Fruit fly (Drosophila melanogaster) whole organism, wandering third instar larva: ENCODE measurements around the gene sea.
A peak's percentile ranks its signal among the peaks of the same experiment; 100 is the strongest.

ENCODE experiments used
- Abd-B ChIP-seq: fragments of >200 bp; optimal IDR thresholded peaks from 2 replicates; lab custom pipeline; 2017; ENCODE audit warnings: missing biosample characterization, missing genetic modification characterization
- CG32264 ChIP-seq: fragments of 200-800 bp; sonication (Bioruptor generic); optimal IDR thresholded peaks from 2 replicates; lab custom pipeline; 2016; ENCODE audit warnings: missing biosample characterization, missing genetic modification characterization
- CG9705 ChIP-seq: fragments of 200-800 bp; sonication (Bioruptor generic); optimal IDR thresholded peaks from 2 replicates; lab custom pipeline; 2018; ENCODE audit warnings: missing biosample characterization, mild to moderate bottlenecking, missing genetic modification characterization
- CrebA ChIP-seq: fragments of 200-800 bp; sonication (Bioruptor generic); optimal IDR thresholded peaks from 2 replicates; lab custom pipeline; 2016; ENCODE audit warnings: missing biosample characterization, mild to moderate bottlenecking, missing genetic modification characterization, borderline replicate concordance
- Dif ChIP-seq: fragments of 200-275, 200-300 bp; sonication (Bioruptor generic); optimal IDR thresholded peaks from 2 replicates; lab custom pipeline; 2018; ENCODE audit warnings: missing biosample characterization, missing genetic modification characterization; ENCODE audit not compliant: partially characterized antibody
- GATAd ChIP-seq: sonication (Bioruptor generic); optimal IDR thresholded peaks from 2 replicates; lab custom pipeline; 2016; ENCODE audit warnings: missing biosample characterization, missing genetic modification characterization
- HLH106 ChIP-seq: fragments of 200-800 bp; optimal IDR thresholded peaks from 3 replicates; lab custom pipeline; 2019; ENCODE audit warnings: missing biosample characterization, mild to moderate bottlenecking, missing genetic modification characterization, moderate library complexity
- Hnf4 ChIP-seq: fragments of 200-800 bp; sonication (Bioruptor generic); optimal IDR thresholded peaks from 2 replicates; lab custom pipeline; 2016; ENCODE audit warnings: missing biosample characterization, mild to moderate bottlenecking, missing genetic modification characterization
- Hr83 ChIP-seq: fragments of 200-300 bp; sonication (Bioruptor generic); optimal IDR thresholded peaks from 2 replicates; lab custom pipeline; 2016; ENCODE audit warnings: missing biosample characterization, mild to moderate bottlenecking, missing genetic modification characterization, moderate library complexity; ENCODE audit not compliant: poor library complexity, severe bottlenecking
- Jra ChIP-seq: sonication (Bioruptor generic); optimal IDR thresholded peaks from 2 replicates; lab custom pipeline; 2016; ENCODE audit warnings: missing biosample characterization, missing genetic modification characterization
- Myc ChIP-seq: fragments of >200 bp; optimal IDR thresholded peaks from 2 replicates; lab custom pipeline; 2017
- N ChIP-seq: fragments of >200 bp; optimal IDR thresholded peaks from 2 replicates; lab custom pipeline; 2018; ENCODE audit warnings: missing biosample characterization, missing external identifiers, missing genetic modification characterization
- OdsH ChIP-seq: fragments of 200-800 bp; sonication (Bioruptor generic); optimal IDR thresholded peaks from 2 replicates; lab custom pipeline; 2016; ENCODE audit warnings: missing biosample characterization, mild to moderate bottlenecking, missing genetic modification characterization
- Rel ChIP-seq, 2 experiments: fragments of 200-800 bp; sonication (Bioruptor generic) in 1 of 2; optimal IDR thresholded peaks; 2 replicates in 1 of 2; 3 replicates in 1 of 2; lab custom pipeline; 2016 to 2019; ENCODE audit warnings: mild to moderate bottlenecking in 2 of 2, missing biosample characterization in 2 of 2, missing genetic modification characterization in 2 of 2, moderate library complexity in 1 of 2
- Sp1 ChIP-seq: fragments of 200-800 bp; sonication (Bioruptor generic); optimal IDR thresholded peaks from 3 replicates; lab custom pipeline; 2019; ENCODE audit warnings: missing biosample characterization, mild to moderate bottlenecking, missing genetic modification characterization, moderate library complexity
- Vsx2 ChIP-seq: fragments of 200-300, 225-300 bp; sonication (Bioruptor generic); optimal IDR thresholded peaks from 2 replicates; lab custom pipeline; 2018; ENCODE audit warnings: missing biosample characterization, missing genetic modification characterization; ENCODE audit not compliant: partially characterized antibody
- br ChIP-seq: fragments of 200-800 bp; sonication (Bioruptor generic); optimal IDR thresholded peaks from 2 replicates; lab custom pipeline; 2016; ENCODE audit warnings: missing biosample characterization, missing genetic modification characterization
- brk ChIP-seq: fragments of 200-800 bp; sonication (Bioruptor generic); optimal IDR thresholded peaks from 2 replicates; lab custom pipeline; 2016; ENCODE audit warnings: missing biosample characterization, mild to moderate bottlenecking, missing genetic modification characterization
- dmrt93B ChIP-seq: fragments of 200-800 bp; sonication (Bioruptor generic); optimal IDR thresholded peaks from 2 replicates; lab custom pipeline; 2018; ENCODE audit warnings: missing biosample characterization, mild to moderate bottlenecking, missing genetic modification characterization
- dsf ChIP-seq: sonication (Bioruptor generic); optimal IDR thresholded peaks from 2 replicates; lab custom pipeline; 2016; ENCODE audit warnings: missing biosample characterization, missing genetic modification characterization, borderline replicate concordance
- ey ChIP-seq: fragments of 200-800 bp; sonication (Bioruptor generic); optimal IDR thresholded peaks from 2 replicates; lab custom pipeline; 2016; ENCODE audit warnings: missing biosample characterization, missing genetic modification characterization
- foxo ChIP-seq, 2 experiments: fragments of 200-800 bp; sonication (Bioruptor generic); optimal IDR thresholded peaks; 2 replicates in 1 of 2; 3 replicates in 1 of 2; lab custom pipeline; 2016 to 2017; ENCODE audit warnings: missing biosample characterization in 2 of 2, missing genetic modification characterization in 2 of 2
- fru ChIP-seq: fragments of 200-800 bp; sonication (Bioruptor generic); optimal IDR thresholded peaks from 3 replicates; lab custom pipeline; 2016; ENCODE audit warnings: missing biosample characterization, mild to moderate bottlenecking, missing genetic modification characterization
- h ChIP-seq: fragments of 200-800 bp; sonication (Bioruptor generic); optimal IDR thresholded peaks from 3 replicates; lab custom pipeline; 2016; ENCODE audit warnings: missing biosample characterization, mild to moderate bottlenecking, missing genetic modification characterization
- jim ChIP-seq: fragments of 175-275, 200-325 bp; sonication (Bioruptor generic); optimal IDR thresholded peaks from 2 replicates; lab custom pipeline; 2016; ENCODE audit warnings: missing biosample characterization, mild to moderate bottlenecking, missing genetic modification characterization
- lola ChIP-seq: fragments of >200 bp; optimal IDR thresholded peaks from 2 replicates; lab custom pipeline; 2017; ENCODE audit warnings: missing biosample characterization, missing genetic modification characterization
- pan ChIP-seq: fragments of >200 bp; optimal IDR thresholded peaks from 2 replicates; lab custom pipeline; 2017
- psq ChIP-seq: fragments of 200-800 bp; sonication (Bioruptor generic); optimal IDR thresholded peaks from 3 replicates; lab custom pipeline; 2017; ENCODE audit warnings: missing biosample characterization, mild to moderate bottlenecking, missing genetic modification characterization, moderate library complexity
- rgr ChIP-seq: fragments of 200-800 bp; sonication (Bioruptor generic); optimal IDR thresholded peaks from 3 replicates; lab custom pipeline; 2016; ENCODE audit warnings: missing biosample characterization, mild to moderate bottlenecking, missing genetic modification characterization
- sage ChIP-seq: fragments of 200-800 bp; sonication (Bioruptor generic); optimal IDR thresholded peaks from 2 replicates; lab custom pipeline; 2016; ENCODE audit warnings: missing biosample characterization, mild to moderate bottlenecking, missing genetic modification characterization
- sv ChIP-seq: fragments of 200-800 bp; sonication (Bioruptor generic); optimal IDR thresholded peaks from 3 replicates; lab custom pipeline; 2016; ENCODE audit warnings: missing biosample characterization, missing genetic modification characterization
- tai ChIP-seq: sonication (Bioruptor generic); optimal IDR thresholded peaks from 2 replicates; lab custom pipeline; 2016; ENCODE audit warnings: missing biosample characterization, missing genetic modification characterization
- usp ChIP-seq: fragments of >200 bp; optimal IDR thresholded peaks from 2 replicates; lab custom pipeline; 2017; ENCODE audit warnings: missing biosample characterization, missing genetic modification characterization
- woc ChIP-seq: sonication (Bioruptor generic); optimal IDR thresholded peaks from 2 replicates; lab custom pipeline; 2016; ENCODE audit warnings: missing biosample characterization, mild to moderate bottlenecking, missing genetic modification characterization

Gene sea

dm6 chr3R:11615415-11616104 is 48.7 kb upstream of the sea start:
- no peak for TF ChIP-seq Rel (GFP tag; optimal IDR thresholded peaks at IDR 0.05; lab: Kevin White, UChicago)
- peak; percentile 22 for TF ChIP-seq Rel (tag; optimal IDR thresholded peaks at IDR 0.05; lab: Kevin White, UChicago)
- TF ChIP-seq fru: no peak
- no peak for TF ChIP-seq Hr83 (GFP tag; lab: Kevin White, UChicago)
- TF ChIP-seq psq (GFP tag; lab: Kevin White, UChicago): no peak
- TF ChIP-seq jim (GFP tag; lab: Kevin White, UChicago): no peak

dm6 chr3R:11614507-11614906 is 47.7 kb upstream of the sea start:
- TF ChIP-seq Myc (lab: Kevin White, UChicago) (no peak), CG9705 (GFP tag; lab: Kevin White, UChicago) (peak; percentile 26), ey (GFP tag; lab: Kevin White, UChicago) (peak; percentile 66), Hr83 (GFP tag; lab: Kevin White, UChicago) (no peak), dsf (GFP tag; lab: Kevin White, UChicago) (no peak), CG32264 (GFP tag; lab: Kevin White, UChicago) (peak; percentile 33), h (GFP tag; lab: Kevin White, UChicago) (peak; percentile 75), Sp1 (GFP tag; lab: Kevin White, UChicago) (peak; percentile 40), Rel (GFP tag; optimal IDR thresholded peaks at IDR 0.05; lab: Kevin White, UChicago) (no peak), Rel (tag; optimal IDR thresholded peaks at IDR 0.05; lab: Kevin White, UChicago) (peak; percentile 21), Hnf4 (GFP tag; lab: Kevin White, UChicago) (peak; percentile 59), psq (GFP tag; lab: Kevin White, UChicago) (peak; percentile 23), woc (GFP tag; lab: Kevin White, UChicago) (peak; percentile 29), HLH106 (peak; percentile 69), rgr (GFP tag; lab: Kevin White, UChicago) (peak; percentile 58), brk (GFP tag; lab: Kevin White, UChicago) (no peak), fru (peak; percentile 61), OdsH (peak; percentile 63), br (GFP tag; lab: Kevin White, UChicago) (peak; percentile 59), foxo (GFP tag; optimal IDR thresholded peaks at IDR 0.05; lab: Kevin White, UChicago) (peak in 1 of 2 experiments; percentile 44)

DNA sequence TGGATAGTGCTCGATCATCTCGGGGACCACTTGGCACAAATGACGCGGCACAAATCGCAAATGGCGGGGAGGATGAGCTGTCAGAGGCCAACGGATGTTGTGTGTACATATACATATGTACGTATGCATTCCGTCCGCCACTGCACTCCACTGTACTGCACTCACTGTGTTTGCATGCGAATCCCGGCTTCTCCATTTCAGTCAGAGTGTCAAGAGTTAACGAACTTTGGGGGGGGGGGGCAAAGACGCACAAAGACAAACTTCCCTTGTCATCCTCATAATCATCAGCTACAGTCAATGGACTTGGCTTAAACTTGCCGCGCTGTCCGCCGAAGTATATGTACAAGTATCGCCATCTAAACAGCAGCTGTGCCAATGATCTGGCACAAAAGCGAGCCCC is 47.3 kb upstream of the sea start:
- TF ChIP-seq OdsH (no peak), rgr (GFP tag; lab: Kevin White, UChicago) (no peak), Vsx2 (GFP tag; lab: Kevin White, UChicago) (no peak), N (GFP tag; lab: Kevin White, UChicago) (no peak), CG9705 (GFP tag; lab: Kevin White, UChicago) (no peak), Sp1 (GFP tag; lab: Kevin White, UChicago) (no peak), psq (GFP tag; lab: Kevin White, UChicago) (no peak), usp (GFP tag; lab: Kevin White, UChicago) (no peak), sv (GFP tag; lab: Kevin White, UChicago) (no peak), sage (no peak), Hr83 (GFP tag; lab: Kevin White, UChicago) (no peak), fru (no peak), Jra (no peak), brk (GFP tag; lab: Kevin White, UChicago) (no peak), Hnf4 (GFP tag; lab: Kevin White, UChicago) (no peak), Rel (GFP tag; optimal IDR thresholded peaks at IDR 0.05; lab: Kevin White, UChicago) (no peak), Rel (tag; optimal IDR thresholded peaks at IDR 0.05; lab: Kevin White, UChicago) (no peak), Dif (GFP tag; lab: Kevin White, UChicago) (no peak), Myc (lab: Kevin White, UChicago) (no peak), jim (GFP tag; lab: Kevin White, UChicago) (no peak)

- TF ChIP-seq h (GFP tag; lab: Kevin White, UChicago): peak; percentile 63
- TF ChIP-seq HLH106: peak; percentile 49
- TF ChIP-seq Sp1 (GFP tag; lab: Kevin White, UChicago): no peak
- no peak for TF ChIP-seq GATAd (GFP tag; lab: Kevin White, UChicago)
- no peak for TF ChIP-seq woc (GFP tag; lab: Kevin White, UChicago)
- no peak for TF ChIP-seq pan (lab: Kevin White, UChicago)
- TF ChIP-seq Jra: no peak
- no peak for TF ChIP-seq Vsx2 (GFP tag; lab: Kevin White, UChicago)
- TF ChIP-seq CG32264 (GFP tag; lab: Kevin White, UChicago): no peak
- peak; percentile 67 for TF ChIP-seq rgr (GFP tag; lab: Kevin White, UChicago)
- no peak for TF ChIP-seq brk (GFP tag; lab: Kevin White, UChicago)
- no peak for TF ChIP-seq Dif (GFP tag; lab: Kevin White, UChicago)
- TF ChIP-seq dmrt93B (GFP tag; lab: Kevin White, UChicago): peak; percentile 17
- TF ChIP-seq lola (GFP tag; lab: Kevin White, UChicago): no peak
- TF ChIP-seq tai (GFP tag; lab: Kevin White, UChicago): peak; percentile 74
- no peak for TF ChIP-seq dsf (GFP tag; lab: Kevin White, UChicago)
- peak; percentile 63 for TF ChIP-seq OdsH
- peak in 1 of 2 experiments; percentile 27 for TF ChIP-seq foxo (GFP tag; optimal IDR thresholded peaks at IDR 0.05; lab: Kevin White, UChicago)
- TF ChIP-seq ey (GFP tag; lab: Kevin White, UChicago): peak; percentile 47
- TF ChIP-seq Hnf4 (GFP tag; lab: Kevin White, UChicago): peak; percentile 62
- peak; percentile 52 for TF ChIP-seq Hr83 (GFP tag; lab: Kevin White, UChicago)
- peak; percentile 21 for TF ChIP-seq br (GFP tag; lab: Kevin White, UChicago)
- TF ChIP-seq sage: no peak
- TF ChIP-seq CrebA (GFP tag; lab: Kevin White, UChicago): no peak
- TF ChIP-seq CG9705 (GFP tag; lab: Kevin White, UChicago): peak; percentile 0
- peak; percentile 61 for TF ChIP-seq sv (GFP tag; lab: Kevin White, UChicago)
- no peak for TF ChIP-seq Abd-B (GFP tag; lab: Kevin White, UChicago)
- peak; percentile 75 for TF ChIP-seq Myc (lab: Kevin White, UChicago)
These were observed 46.6 kb upstream of the sea start for dm6 chr3R:11613252-11614036.
